Worm (Caenorhabditis elegans) whole organism, early embryonic: Measurements from ENCODE around the gene gcy-19.

Experiments
- B0310.2 ChIP-seq: sonication (generic microtip); optimal IDR thresholded peaks from 2 replicates; lab custom pipeline; 2016; ENCODE audit warnings: mild to moderate bottlenecking, missing genetic modification characterization, missing compliant biosample characterization
- F13C5.2 ChIP-seq: sonication (generic microtip); optimal IDR thresholded peaks from 2 replicates; lab custom pipeline; 2017; ENCODE audit warnings: mild to moderate bottlenecking, missing genetic modification characterization, inconsistent platforms, missing compliant biosample characterization
- aly-1 ChIP-seq: sonication (generic microtip); optimal IDR thresholded peaks from 2 replicates; lab custom pipeline; 2016; ENCODE audit warnings: missing genetic modification characterization, missing compliant biosample characterization
- ama-1 ChIP-seq: fragments of 150-350 bp; optimal IDR thresholded peaks from 2 replicates; lab custom pipeline; 2014
- ceh-13 ChIP-seq: fragments of 200-800 bp; sonication (Bioruptor generic); optimal IDR thresholded peaks from 2 replicates; lab custom pipeline; 2018; ENCODE audit warnings: mild to moderate bottlenecking, missing genetic modification characterization, missing compliant biosample characterization
- ceh-36 ChIP-seq: sonication (generic microtip); optimal IDR thresholded peaks from 2 replicates; lab custom pipeline; 2016; ENCODE audit warnings: missing genetic modification characterization, inconsistent platforms, missing compliant biosample characterization
- ets-7 ChIP-seq: sonication (generic microtip); optimal IDR thresholded peaks from 2 replicates; lab custom pipeline; 2016; ENCODE audit warnings: missing genotype, missing genetic modification characterization, missing compliant biosample characterization
- flt-1 ChIP-seq: fragments of 200-800 bp; sonication (Bioruptor generic); IDR thresholded peaks from 2 replicates; pipeline ENCODE4 v1.3.6; 2022; ENCODE audit warnings: missing genetic modification characterization, missing compliant biosample characterization
- hmg-4 ChIP-seq: fragments of 200-800 bp; sonication (Bioruptor generic); optimal IDR thresholded peaks from 2 replicates; lab custom pipeline; 2018; ENCODE audit warnings: mild to moderate bottlenecking, missing genetic modification characterization, missing compliant biosample characterization
- hnd-1 ChIP-seq: sonication (generic microtip); optimal IDR thresholded peaks from 2 replicates; lab custom pipeline; 2016; ENCODE audit warnings: missing genetic modification characterization, missing compliant biosample characterization
- sea-1 ChIP-seq: fragments of 200-800 bp; sonication (Bioruptor generic); conservative IDR thresholded peaks from 2 replicates; pipeline ENCODE4 v1.3.6; 2022; ENCODE audit warnings: missing genetic modification characterization, missing compliant biosample characterization
- tbx-11 ChIP-seq: fragments of 200-800 bp; sonication (Bioruptor generic); IDR thresholded peaks from 2 replicates; pipeline ENCODE4 v1.3.6; 2022; ENCODE audit warnings: missing genetic modification characterization, missing compliant biosample characterization
- tbx-37 ChIP-seq: fragments of 200-800 bp; sonication (Bioruptor generic); conservative IDR thresholded peaks from 2 replicates; pipeline ENCODE4 v1.3.6; 2022; ENCODE audit warnings: missing genetic modification reagents, missing genetic modification characterization, missing compliant biosample characterization
- tra-4 ChIP-seq: sonication (generic microtip); optimal IDR thresholded peaks from 2 replicates; lab custom pipeline; 2017; ENCODE audit warnings: missing genetic modification characterization, missing compliant biosample characterization

DNA sequence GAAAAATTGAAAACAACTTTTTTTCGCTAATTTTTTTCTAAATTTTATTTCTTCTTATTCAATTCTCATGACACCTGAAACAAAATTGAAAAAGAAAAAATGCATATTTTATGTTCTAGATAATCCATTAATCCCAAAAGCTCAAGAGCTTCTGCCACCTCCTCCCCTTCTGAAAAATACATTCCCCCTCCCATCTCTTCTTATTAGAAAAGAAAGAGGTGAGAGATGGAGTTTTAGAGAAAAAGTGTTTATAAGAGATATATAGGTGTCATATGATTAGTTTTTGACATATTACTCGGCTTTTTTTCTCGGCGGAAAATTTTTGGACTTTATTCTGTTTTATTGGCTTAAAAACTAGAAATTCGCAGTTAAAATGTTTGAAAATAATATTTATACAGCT lies 11.4 kb upstream of the gcy-19 start:
- no peak for TF ChIP-seq ama-1 (lab: Kevin White, UChicago)
- no peak for TF ChIP-seq B0310.2
- TF ChIP-seq sea-1 (GFP tag; lab: Robert Waterston, UW): no peak
- TF ChIP-seq ceh-36: no peak
- no peak for TF ChIP-seq hnd-1 (tag; lab: Kevin White, UChicago)
- TF ChIP-seq hmg-4 (GFP tag; lab: Kevin White, UChicago): no peak
- no peak for TF ChIP-seq ceh-13
- TF ChIP-seq ets-7 (tag; lab: Kevin White, UChicago): no peak
- TF ChIP-seq tra-4 (tag; lab: Kevin White, UChicago): no peak
- no peak for TF ChIP-seq tbx-37 (GFP tag; lab: Robert Waterston, UW)
- no peak for TF ChIP-seq flt-1 (GFP tag; lab: Robert Waterston, UW)
- TF ChIP-seq aly-1 (tag; lab: Kevin White, UChicago): no peak
- TF ChIP-seq tbx-11 (GFP tag; lab: Robert Waterston, UW): no peak
- no peak for TF ChIP-seq F13C5.2
